Fruit fly (Drosophila melanogaster): ENCODE results near the gene Eig71Ec.

Eig71Ec gene

dm6 chr3L:15692794-15693532, 40.9 kb upstream of the Eig71Ec start:
- TF ChIP-seq psq (GFP tag; optimal IDR thresholded peaks at IDR 0.05): peak; percentile 28
- TF ChIP-seq Rel (GFP tag; optimal IDR thresholded peaks at IDR 0.05): no peak
- TF ChIP-seq Rel (tag; optimal IDR thresholded peaks at IDR 0.05): no peak

dm6 chr3L:15692388-15692787, 40.3 kb upstream of the Eig71Ec start:
- TF ChIP-seq GATAd (GFP tag; optimal IDR thresholded peaks at IDR 0.05) (no peak), Rel (GFP tag; optimal IDR thresholded peaks at IDR 0.05) (no peak), Rel (tag; optimal IDR thresholded peaks at IDR 0.05) (no peak), rgr (GFP tag; optimal IDR thresholded peaks at IDR 0.05) (no peak), sv (GFP tag; optimal IDR thresholded peaks at IDR 0.05) (no peak), HLH106 (tag; optimal IDR thresholded peaks at IDR 0.05) (no peak), Sp1 (GFP tag; optimal IDR thresholded peaks at IDR 0.05) (no peak), lola (GFP tag; optimal IDR thresholded peaks at IDR 0.05) (no peak), br (GFP tag; optimal IDR thresholded peaks at IDR 0.05) (no peak), pan (optimal IDR thresholded peaks at IDR 0.05) (no peak)

dm6 chr3L:15691968-15692367, 39.9 kb upstream of the Eig71Ec start, which contains the start of gene CG34451:
Gene CG34451 (minus strand): TSS chr3L:15692068.
- TF ChIP-seq ey (GFP tag; optimal IDR thresholded peaks at IDR 0.05): no peak
- no peak for TF ChIP-seq HLH106 (tag; optimal IDR thresholded peaks at IDR 0.05)
- TF ChIP-seq OdsH (GFP tag; optimal IDR thresholded peaks at IDR 0.05): no peak
- TF ChIP-seq N (GFP tag; optimal IDR thresholded peaks at IDR 0.05): no peak
- no peak for TF ChIP-seq Abd-B (GFP tag; optimal IDR thresholded peaks at IDR 0.05)
- no peak for TF ChIP-seq usp (GFP tag; optimal IDR thresholded peaks at IDR 0.05)
- TF ChIP-seq Hr78 (GFP tag; optimal IDR thresholded peaks at IDR 0.05): no peak
- TF ChIP-seq CrebA (GFP tag; optimal IDR thresholded peaks at IDR 0.05; ENCODE audit: borderline replicate concordance): no peak
- TF ChIP-seq Rel (GFP tag; optimal IDR thresholded peaks at IDR 0.05): no peak
- no peak for TF ChIP-seq Rel (tag; optimal IDR thresholded peaks at IDR 0.05)
- TF ChIP-seq foxo (GFP tag; optimal IDR thresholded peaks at IDR 0.05): no peak
- TF ChIP-seq Myc (optimal IDR thresholded peaks at IDR 0.05): no peak
- TF ChIP-seq br (GFP tag; optimal IDR thresholded peaks at IDR 0.05): no peak
- TF ChIP-seq Dfd (GFP tag; optimal IDR thresholded peaks at IDR 0.05): no peak
- TF ChIP-seq sv (GFP tag; optimal IDR thresholded peaks at IDR 0.05): no peak

- TF ChIP-seq CG9705 (GFP tag; optimal IDR thresholded peaks at IDR 0.05): no peak
- peak; percentile 13 for TF ChIP-seq fru (GFP tag; optimal IDR thresholded peaks at IDR 0.05)
- peak; percentile 15 for TF ChIP-seq HLH106 (tag; optimal IDR thresholded peaks at IDR 0.05)
- peak in 1 of 2 experiments; percentile 26 for TF ChIP-seq foxo (GFP tag; optimal IDR thresholded peaks at IDR 0.05)
- TF ChIP-seq psq (GFP tag; optimal IDR thresholded peaks at IDR 0.05): no peak
Observed at dm6 chr3L:15690711-15691591, 38.9 kb upstream of the Eig71Ec start.

- no peak for TF ChIP-seq Hr78 (GFP tag; optimal IDR thresholded peaks at IDR 0.05)
- no peak for TF ChIP-seq CrebA (GFP tag; optimal IDR thresholded peaks at IDR 0.05; ENCODE audit: borderline replicate concordance)
- no peak for TF ChIP-seq Mio (GFP tag; optimal IDR thresholded peaks at IDR 0.05)
- no peak for TF ChIP-seq rgr (GFP tag; optimal IDR thresholded peaks at IDR 0.05)
- no peak for TF ChIP-seq Vsx2 (GFP tag; optimal IDR thresholded peaks at IDR 0.05; ENCODE audit: partially characterized antibody)
- TF ChIP-seq Hnf4 (GFP tag; optimal IDR thresholded peaks at IDR 0.05): no peak
- no peak for TF ChIP-seq brk (GFP tag; optimal IDR thresholded peaks at IDR 0.05)
- no peak for TF ChIP-seq N (GFP tag; optimal IDR thresholded peaks at IDR 0.05)
- no peak for TF ChIP-seq dmrt93B (GFP tag; optimal IDR thresholded peaks at IDR 0.05)
- TF ChIP-seq Myc (optimal IDR thresholded peaks at IDR 0.05): no peak
- TF ChIP-seq fru (GFP tag; optimal IDR thresholded peaks at IDR 0.05): no peak
- no peak for TF ChIP-seq woc (GFP tag; optimal IDR thresholded peaks at IDR 0.05)
- no peak for TF ChIP-seq Rel (GFP tag; optimal IDR thresholded peaks at IDR 0.05)
- TF ChIP-seq Rel (tag; optimal IDR thresholded peaks at IDR 0.05): no peak
Observed at dm6 chr3L:15689518-15689917, 37.5 kb upstream of the Eig71Ec start.

All from whole organism, wandering third instar larva.